Fruit fly (Drosophila melanogaster) whole organism, embryonic: Measurements from ENCODE around the gene Sec63.
A peak's percentile ranks its signal among the peaks of the same experiment; 100 is the strongest.

ENCODE experiments used
- Asciz ChIP-seq: fragments of 200-800 bp; sonication (Bioruptor generic); optimal IDR thresholded peaks from 2 replicates; lab custom pipeline; 2017; ENCODE audit warnings: missing biosample characterization, mild to moderate bottlenecking, missing genetic modification characterization, missing genetic modification reagents
- Atf6 ChIP-seq: fragments of 200-800 bp; sonication (Bioruptor generic); IDR thresholded peaks from 2 replicates; pipeline ENCODE4 v1.3.6; 2022; ENCODE audit warnings: missing biosample characterization, missing genetic modification characterization
- Awh ChIP-seq: fragments of 200-800 bp; sonication (Bioruptor generic); IDR thresholded peaks from 2 replicates; pipeline ENCODE4, ENCODE4 v1.3.6; 2022; ENCODE audit warnings: missing biosample characterization, missing genetic modification characterization
- BtbVII ChIP-seq: fragments of 200-800 bp; sonication (Bioruptor generic); optimal IDR thresholded peaks from 3 replicates; lab custom pipeline; 2017; ENCODE audit warnings: missing biosample characterization, mild to moderate bottlenecking, missing genetic modification characterization
- Bteb2 ChIP-seq: fragments of 200-800 bp; sonication (Bioruptor generic); optimal IDR thresholded peaks from 2 replicates; lab custom pipeline; 2016; ENCODE audit warnings: missing biosample characterization, missing genetic modification characterization
- C15 ChIP-seq: fragments of 200-800 bp; sonication (Bioruptor generic); IDR thresholded peaks from 3 replicates; pipeline ENCODE4 v1.3.6; 2022; ENCODE audit warnings: missing biosample characterization, missing genetic modification characterization
- CG10462 ChIP-seq: fragments of 200-800 bp; sonication (Bioruptor generic); optimal IDR thresholded peaks from 2 replicates; lab custom pipeline; 2016; ENCODE audit warnings: missing biosample characterization, missing genetic modification characterization
- CG10565 ChIP-seq: fragments of 200-800 bp; sonication (Bioruptor generic); optimal IDR thresholded peaks from 3 replicates; lab custom pipeline; 2016; ENCODE audit warnings: missing biosample characterization, mild to moderate bottlenecking, missing genetic modification characterization
- CG10959 ChIP-seq: fragments of 200-800 bp; sonication (Bioruptor generic); IDR thresholded peaks from 2 replicates; pipeline ENCODE4 v1.3.6; 2022; ENCODE audit warnings: missing biosample characterization, missing genetic modification characterization
- CG11695 ChIP-seq: fragments of 200-800 bp; sonication (Bioruptor generic); IDR thresholded peaks from 3 replicates; pipeline ENCODE4 v1.3.6; 2022; ENCODE audit warnings: missing biosample characterization, missing genetic modification characterization
- CG11696 ChIP-seq: fragments of 200-800 bp; sonication (Bioruptor generic); IDR thresholded peaks from 2 replicates; pipeline ENCODE4 v1.3.6; 2022; ENCODE audit warnings: missing biosample characterization, missing genetic modification characterization
- CG16779 ChIP-seq: fragments of 200-800 bp; sonication (Bioruptor generic); IDR thresholded peaks from 2 replicates; pipeline ENCODE4 v1.3.6; 2022; ENCODE audit warnings: missing biosample characterization, missing genetic modification characterization
- CG18764 ChIP-seq: fragments of 200-800 bp; sonication (Bioruptor generic); optimal IDR thresholded peaks from 3 replicates; lab custom pipeline; 2016; ENCODE audit warnings: missing biosample characterization, missing genetic modification characterization
- CG2129 ChIP-seq: fragments of 200-800 bp; sonication (Bioruptor generic); IDR thresholded peaks from 2 replicates; pipeline ENCODE4 v1.3.6; 2022; ENCODE audit warnings: missing biosample characterization, missing genetic modification characterization; ENCODE audit not compliant: partially characterized antibody
- CG30403 ChIP-seq: fragments of 200-800 bp; sonication (Bioruptor generic); optimal IDR thresholded peaks from 3 replicates; lab custom pipeline; 2016; ENCODE audit warnings: missing biosample characterization, missing genetic modification characterization
- CG31365 ChIP-seq: fragments of 200-800 bp; sonication (Bioruptor generic); optimal IDR thresholded peaks from 2 replicates; lab custom pipeline; 2018; ENCODE audit warnings: missing biosample characterization, mild to moderate bottlenecking, missing genetic modification characterization
- CG3995 ChIP-seq: fragments of 200-800 bp; sonication (Bioruptor generic); optimal IDR thresholded peaks from 3 replicates; lab custom pipeline; 2016; ENCODE audit warnings: missing biosample characterization, missing genetic modification characterization
- CG4730 ChIP-seq: fragments of 200-800 bp; sonication (Bioruptor generic); IDR thresholded peaks from 2 replicates; pipeline ENCODE4 v1.3.6; 2022; ENCODE audit warnings: missing biosample characterization, missing genetic modification characterization
- CG5953 ChIP-seq: fragments of 200-800 bp; sonication (Bioruptor generic); IDR thresholded peaks from 2 replicates; pipeline ENCODE4 v1.3.6; 2022; ENCODE audit warnings: missing biosample characterization, missing genetic modification characterization
- CG7357 ChIP-seq: fragments of 200-800 bp; sonication (Bioruptor generic); IDR thresholded peaks from 3 replicates; pipeline ENCODE4 v1.3.6; 2022; ENCODE audit warnings: missing biosample characterization, missing genetic modification characterization
- CG8924 ChIP-seq: fragments of 200-800 bp; optimal IDR thresholded peaks from 3 replicates; lab custom pipeline; 2019; ENCODE audit warnings: missing biosample characterization, mild to moderate bottlenecking, missing genetic modification characterization, moderate library complexity
- Dad ChIP-seq: fragments of 200-800 bp; sonication (Bioruptor generic); optimal IDR thresholded peaks from 3 replicates; lab custom pipeline; 2016; ENCODE audit warnings: missing biosample characterization, missing genetic modification characterization
- Dbx ChIP-seq: fragments of 200-800 bp; sonication (Bioruptor generic); IDR thresholded peaks from 3 replicates; pipeline ENCODE4 v1.3.6; 2022; ENCODE audit warnings: missing biosample characterization, missing genetic modification characterization
- Doc3 ChIP-seq: fragments of 200-800 bp; sonication (Bioruptor generic); IDR thresholded peaks from 3 replicates; pipeline ENCODE4 v1.3.6; 2022; ENCODE audit warnings: missing biosample characterization, missing genetic modification characterization; ENCODE audit not compliant: partially characterized antibody
- ERR ChIP-seq: fragments of 200-800 bp; sonication (Bioruptor generic); optimal IDR thresholded peaks from 2 replicates; lab custom pipeline; 2016; ENCODE audit warnings: missing biosample characterization, missing genetic modification characterization
- Ets97D ChIP-seq: fragments of 200-800 bp; sonication (Bioruptor generic); optimal IDR thresholded peaks from 3 replicates; lab custom pipeline; 2016; ENCODE audit warnings: missing biosample characterization, missing genetic modification characterization
- HLH54F ChIP-seq: fragments of 200-800 bp; sonication (Bioruptor generic); optimal IDR thresholded peaks from 3 replicates; lab custom pipeline; 2016; ENCODE audit warnings: missing biosample characterization, missing genetic modification characterization
- Hey ChIP-seq: fragments of 200-800 bp; sonication (Bioruptor generic); optimal IDR thresholded peaks from 3 replicates; lab custom pipeline; 2018; ENCODE audit warnings: missing biosample characterization, mild to moderate bottlenecking, missing genetic modification characterization
- Hmx ChIP-seq: fragments of 200-800 bp; sonication (Bioruptor generic); optimal IDR thresholded peaks from 2 replicates; lab custom pipeline; 2016; ENCODE audit warnings: missing biosample characterization, missing genetic modification characterization
- NC2β ChIP-seq: fragments of 200-800 bp; sonication (Bioruptor generic); optimal IDR thresholded peaks from 2 replicates; lab custom pipeline; 2016; ENCODE audit warnings: missing biosample characterization, missing genetic modification characterization
- Six4 ChIP-seq: fragments of 200-800 bp; sonication (Bioruptor generic); optimal IDR thresholded peaks from 2 replicates; lab custom pipeline; 2016; ENCODE audit warnings: missing biosample characterization, missing genetic modification characterization
- Tbp ChIP-seq: fragments of >200 bp; optimal IDR thresholded peaks from 2 replicates; lab custom pipeline; 2018; ENCODE audit warnings: missing biosample characterization, missing genetic modification characterization
- Xbp1 ChIP-seq: fragments of 200-800 bp; sonication (Bioruptor generic); optimal IDR thresholded peaks from 3 replicates; lab custom pipeline; 2016; ENCODE audit warnings: missing biosample characterization, mild to moderate bottlenecking, missing genetic modification characterization
- chinmo ChIP-seq: fragments of 200-800 bp; sonication (Bioruptor generic); IDR thresholded peaks from 4 replicates; pipeline ENCODE4 v1.3.6; 2022; ENCODE audit warnings: missing biosample characterization, missing genetic modification characterization; ENCODE audit not compliant: partially characterized antibody
- corto ChIP-seq: fragments of 200-800 bp; sonication (Bioruptor generic); optimal IDR thresholded peaks from 2 replicates; lab custom pipeline; 2016; ENCODE audit warnings: missing biosample characterization, mild to moderate bottlenecking, missing genetic modification characterization, moderate library complexity
- dmrt11E ChIP-seq: fragments of 200-800 bp; sonication (Bioruptor generic); optimal IDR thresholded peaks from 3 replicates; lab custom pipeline; 2018; ENCODE audit warnings: missing biosample characterization, mild to moderate bottlenecking, missing genetic modification characterization, moderate library complexity
- dpn ChIP-seq, 2 experiments: fragments of 200-800 bp; sonication (Bioruptor generic); optimal IDR thresholded peaks; 3 replicates each; lab custom pipeline; 2016; ENCODE audit warnings: missing biosample characterization in 2 of 2, missing genetic modification characterization in 2 of 2
- eve ChIP-seq, 2 experiments: fragments of >200 bp; optimal IDR thresholded peaks; 2 replicates each; lab custom pipeline; 2017; ENCODE audit warnings: missing biosample characterization in 2 of 2, missing genetic modification characterization in 2 of 2
- fd3F ChIP-seq: fragments of 200-800 bp; sonication (Bioruptor generic); optimal IDR thresholded peaks from 2 replicates; lab custom pipeline; 2018; ENCODE audit warnings: missing biosample characterization, mild to moderate bottlenecking, missing genetic modification characterization, moderate library complexity
- h ChIP-seq: fragments of >200 bp; optimal IDR thresholded peaks from 2 replicates; lab custom pipeline; 2017
- jing ChIP-seq: fragments of 200-800 bp; sonication (Bioruptor generic); optimal IDR thresholded peaks from 2 replicates; lab custom pipeline; 2018; ENCODE audit warnings: missing biosample characterization, mild to moderate bottlenecking, missing genetic modification characterization
- lilli ChIP-seq: fragments of 200-800 bp; sonication (Bioruptor generic); optimal IDR thresholded peaks from 3 replicates; lab custom pipeline; 2016; ENCODE audit warnings: missing biosample characterization, missing genetic modification characterization
- nau ChIP-seq: fragments of 200-800 bp; sonication (Bioruptor generic); optimal IDR thresholded peaks from 3 replicates; lab custom pipeline; 2017; ENCODE audit warnings: missing biosample characterization, mild to moderate bottlenecking, missing genetic modification characterization, missing genetic modification reagents
- nerfin-2 ChIP-seq: fragments of 200-800 bp; sonication (Bioruptor generic); IDR thresholded peaks from 2 replicates; pipeline ENCODE4 v1.3.6; 2022; ENCODE audit warnings: missing biosample characterization, missing genetic modification characterization; ENCODE audit not compliant: partially characterized antibody
- onecut ChIP-seq: fragments of 200-800 bp; sonication (Bioruptor generic); IDR thresholded peaks from 2 replicates; pipeline ENCODE4 v1.3.6; 2022; ENCODE audit warnings: missing biosample characterization, missing genetic modification characterization
- pum ChIP-seq: fragments of 200-800 bp; sonication (Bioruptor generic); optimal IDR thresholded peaks from 2 replicates; lab custom pipeline; 2016; ENCODE audit warnings: missing biosample characterization, missing genetic modification characterization
- salm ChIP-seq: fragments of 200-800 bp; sonication (Bioruptor generic); optimal IDR thresholded peaks from 2 replicates; lab custom pipeline; 2018; ENCODE audit warnings: missing biosample characterization, mild to moderate bottlenecking, missing genetic modification characterization
- sqz ChIP-seq: fragments of 200-800 bp; sonication (Bioruptor generic); optimal IDR thresholded peaks from 3 replicates; lab custom pipeline; 2018; ENCODE audit warnings: missing biosample characterization, mild to moderate bottlenecking, missing genetic modification characterization
- sug ChIP-seq: fragments of 200-800 bp; optimal IDR thresholded peaks from 2 replicates; lab custom pipeline; 2019; ENCODE audit warnings: missing biosample characterization, mild to moderate bottlenecking, missing genetic modification characterization, moderate library complexity
- twi ChIP-seq: fragments of 200-800 bp; optimal IDR thresholded peaks from 2 replicates; lab custom pipeline; 2019; ENCODE audit warnings: missing biosample characterization, mild to moderate bottlenecking, missing genetic modification characterization, moderate library complexity
- vnd ChIP-seq: fragments of 200-800 bp; sonication (Bioruptor generic); IDR thresholded peaks from 3 replicates; pipeline ENCODE4 v1.3.6; 2022; ENCODE audit warnings: missing biosample characterization, missing genetic modification characterization; ENCODE audit not compliant: partially characterized antibody
- vvl ChIP-seq: fragments of 200-800 bp; sonication (Bioruptor generic); IDR thresholded peaks from 2 replicates; pipeline ENCODE4 v1.3.6; 2022; ENCODE audit warnings: missing biosample characterization, missing genetic modification characterization
- zf30C ChIP-seq: fragments of 200-800 bp; sonication (Bioruptor generic); optimal IDR thresholded peaks from 3 replicates; lab custom pipeline; 2018; ENCODE audit warnings: missing biosample characterization, mild to moderate bottlenecking, missing genetic modification characterization

Gene Sec63

DNA sequence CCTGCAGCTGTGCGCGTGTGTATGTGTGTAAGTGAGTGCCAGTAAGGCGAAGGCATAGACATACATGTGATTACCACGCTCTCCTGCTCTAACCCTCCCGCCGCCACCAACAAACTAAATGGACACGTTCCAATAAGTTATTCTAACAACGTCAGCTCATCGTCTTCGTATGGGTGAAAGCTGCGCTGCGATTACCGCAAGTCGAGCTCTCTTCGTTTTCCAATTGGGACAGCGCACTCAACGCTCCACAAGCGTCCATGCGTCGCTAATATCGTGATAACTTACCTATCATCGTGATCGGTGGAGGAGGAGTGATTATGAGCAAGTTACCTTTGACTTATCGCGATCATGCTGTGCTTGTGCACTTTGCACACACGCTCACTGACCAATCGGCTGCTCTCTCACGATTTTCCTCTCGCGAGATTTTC lies 748 bp downstream of the Sec63 start (continued):
- no peak for TF ChIP-seq BtbVII (GFP tag; lab: Kevin White, UChicago)
- TF ChIP-seq Tbp (GFP tag; lab: Kevin White, UChicago): no peak
- no peak for TF ChIP-seq CG18764 (GFP tag; lab: Kevin White, UChicago)
- TF ChIP-seq nau (GFP tag; lab: Kevin White, UChicago): no peak
- TF ChIP-seq CG10565 (GFP tag; lab: Kevin White, UChicago): no peak
- TF ChIP-seq CG10959 (GFP tag; lab: Robert Waterston, UW): no peak
- peak; percentile 59 for TF ChIP-seq Asciz (GFP tag; lab: Kevin White, UChicago)
- no peak for TF ChIP-seq CG8924 (tag; lab: Kevin White, UChicago)
- peak; percentile 67 for TF ChIP-seq sqz
- peak; percentile 13 for TF ChIP-seq CG30403
- TF ChIP-seq CG4730 (GFP tag; lab: Robert Waterston, UW): no peak
- TF ChIP-seq dpn (GFP tag; optimal IDR thresholded peaks at IDR 0.05; lab: Kevin White, UChicago): no peak
- peak; percentile 23 for TF ChIP-seq Dad (GFP tag; lab: Kevin White, UChicago)
- no peak for TF ChIP-seq Six4
- TF ChIP-seq corto (GFP tag; lab: Kevin White, UChicago): no peak
- TF ChIP-seq Dbx (GFP tag; lab: Robert Waterston, UW): no peak
- TF ChIP-seq onecut (GFP tag; lab: Robert Waterston, UW): peak; percentile 71
- no peak for TF ChIP-seq Atf6 (GFP tag; lab: Robert Waterston, UW)
- TF ChIP-seq pum (GFP tag; lab: Kevin White, UChicago): no peak
- TF ChIP-seq twi (tag; lab: Kevin White, UChicago): no peak
- no peak for TF ChIP-seq jing (GFP tag; lab: Kevin White, UChicago)
- TF ChIP-seq CG10462: no peak
- TF ChIP-seq Xbp1 (GFP tag; lab: Kevin White, UChicago): no peak
- TF ChIP-seq CG2129 (GFP tag; lab: Robert Waterston, UW): no peak
- TF ChIP-seq dmrt11E: no peak
- no peak for TF ChIP-seq CG11696 (GFP tag; lab: Robert Waterston, UW)
- no peak for TF ChIP-seq ERR (GFP tag; lab: Kevin White, UChicago)
- no peak for TF ChIP-seq CG16779
- peak; percentile 75 for TF ChIP-seq CG3995
- TF ChIP-seq CG5953: no peak
- TF ChIP-seq CG7357 (GFP tag; lab: Robert Waterston, UW): no peak
- TF ChIP-seq fd3F (GFP tag; lab: Kevin White, UChicago): no peak
- no peak for TF ChIP-seq eve (GFP tag; optimal IDR thresholded peaks at IDR 0.05; lab: Kevin White, UChicago)
- TF ChIP-seq lilli: no peak
- no peak for TF ChIP-seq Ets97D (GFP tag; lab: Kevin White, UChicago)
- TF ChIP-seq CG11695 (GFP tag; lab: Robert Waterston, UW): no peak
- no peak for TF ChIP-seq vnd (GFP tag; lab: Robert Waterston, UW)
- TF ChIP-seq Bteb2 (GFP tag; lab: Kevin White, UChicago): no peak
- TF ChIP-seq nerfin-2: no peak
- no peak for TF ChIP-seq h
- 0 out of 4 replicates have a peak, but pooled peaks have one; percentile 8 for TF ChIP-seq chinmo (GFP tag; lab: Robert Waterston, UW)
- TF ChIP-seq zf30C (GFP tag; lab: Kevin White, UChicago): no peak
- TF ChIP-seq CG31365 (tag; lab: Kevin White, UChicago): no peak
- no peak for TF ChIP-seq sug (tag; lab: Kevin White, UChicago)
- TF ChIP-seq salm (tag; lab: Kevin White, UChicago): no peak
- TF ChIP-seq vvl (GFP tag; lab: Robert Waterston, UW): peak; percentile 64; the same call in 1 of the 2 replicates
- no peak for TF ChIP-seq Awh (GFP tag; lab: Robert Waterston, UW)
- no peak for TF ChIP-seq C15
- TF ChIP-seq Hmx: no peak
- TF ChIP-seq Doc3: no peak
- no peak for TF ChIP-seq HLH54F (GFP tag; lab: Kevin White, UChicago)
- no peak for TF ChIP-seq NC2β (GFP tag; lab: Kevin White, UChicago)
- no peak for TF ChIP-seq Hey (tag; lab: Kevin White, UChicago)
